Worm (Caenorhabditis elegans) whole organism, early embryonic: ENCODE results near the gene F15H10.9.

Source experiments
- B0310.2 ChIP-seq: sonication (generic microtip); optimal IDR thresholded peaks from 2 replicates; lab custom pipeline; 2016; ENCODE audit warnings: mild to moderate bottlenecking, missing genetic modification characterization, missing compliant biosample characterization
- aly-1 ChIP-seq: sonication (generic microtip); optimal IDR thresholded peaks from 2 replicates; lab custom pipeline; 2016; ENCODE audit warnings: missing genetic modification characterization, missing compliant biosample characterization
- ama-1 ChIP-seq: fragments of 150-350 bp; optimal IDR thresholded peaks from 2 replicates; lab custom pipeline; 2014
- ceh-13 ChIP-seq: fragments of 200-800 bp; sonication (Bioruptor generic); optimal IDR thresholded peaks from 2 replicates; lab custom pipeline; 2018; ENCODE audit warnings: mild to moderate bottlenecking, missing genetic modification characterization, missing compliant biosample characterization
- ceh-36 ChIP-seq: sonication (generic microtip); optimal IDR thresholded peaks from 2 replicates; lab custom pipeline; 2016; ENCODE audit warnings: missing genetic modification characterization, inconsistent platforms, missing compliant biosample characterization
- ets-7 ChIP-seq: sonication (generic microtip); optimal IDR thresholded peaks from 2 replicates; lab custom pipeline; 2016; ENCODE audit warnings: missing genotype, missing genetic modification characterization, missing compliant biosample characterization
- flt-1 ChIP-seq: fragments of 200-800 bp; sonication (Bioruptor generic); IDR thresholded peaks from 2 replicates; pipeline ENCODE4 v1.3.6; 2022; ENCODE audit warnings: missing genetic modification characterization, missing compliant biosample characterization
- hmg-4 ChIP-seq: fragments of 200-800 bp; sonication (Bioruptor generic); optimal IDR thresholded peaks from 2 replicates; lab custom pipeline; 2018; ENCODE audit warnings: mild to moderate bottlenecking, missing genetic modification characterization, missing compliant biosample characterization
- tbx-11 ChIP-seq: fragments of 200-800 bp; sonication (Bioruptor generic); IDR thresholded peaks from 2 replicates; pipeline ENCODE4 v1.3.6; 2022; ENCODE audit warnings: missing genetic modification characterization, missing compliant biosample characterization
- tra-4 ChIP-seq: sonication (generic microtip); optimal IDR thresholded peaks from 2 replicates; lab custom pipeline; 2017; ENCODE audit warnings: missing genetic modification characterization, missing compliant biosample characterization

ce11 chrV:10428608-10429007 is 14.1 kb upstream of the F15H10.9 start, which contains the start of gene tag-314:
- TF ChIP-seq ama-1 (lab: Kevin White, UChicago) (no peak), tra-4 (no peak), flt-1 (GFP tag; lab: Robert Waterston, UW) (no peak), ets-7 (no peak), hmg-4 (no peak), B0310.2 (tag; lab: Kevin White, UChicago) (no peak), aly-1 (tag; lab: Kevin White, UChicago) (no peak), ceh-13 (no peak), ceh-36 (tag; lab: Kevin White, UChicago) (no peak), tbx-11 (GFP tag; lab: Robert Waterston, UW) (no peak)
